Fruit fly (Drosophila melanogaster) Kc167 (cell line): Measurements from ENCODE around the gene Pax.

Source experiments
- Myc ChIP-seq: fragments of >200 bp; optimal IDR thresholded peaks from 2 replicates; lab custom pipeline; 2017; ENCODE audit warnings: missing external identifiers
- Sin3A ChIP-seq: fragments of >200 bp; optimal IDR thresholded peaks from 2 replicates; lab custom pipeline; 2018; ENCODE audit warnings: missing external identifiers
- h ChIP-seq: fragments of >200 bp; optimal IDR thresholded peaks from 3 replicates; lab custom pipeline; 2018; ENCODE audit warnings: missing external identifiers
- insv ChIP-seq: fragments of >200 bp; optimal IDR thresholded peaks from 3 replicates; lab custom pipeline; 2018; ENCODE audit warnings: missing external identifiers
- psq ChIP-seq: fragments of >200 bp; optimal IDR thresholded peaks from 2 replicates; lab custom pipeline; 2017; ENCODE audit warnings: missing external identifiers
- ttk ChIP-seq: sonication (Bioruptor generic); optimal IDR thresholded peaks from 2 replicates; lab custom pipeline; 2017; ENCODE audit warnings: missing external identifiers

The Pax gene

dm6 chr2L:19377129-19378083, 49.0 kb downstream of the Pax start:
- TF ChIP-seq Sin3A (lab: Kevin White, UChicago) (no peak), ttk (no peak), Myc (lab: Kevin White, UChicago) (no peak), psq (lab: Kevin White, UChicago) (no peak), h (no peak), insv (no peak)

dm6 chr2L:19376145-19376544, 50.3 kb downstream of the Pax start:
- TF ChIP-seq Myc (lab: Kevin White, UChicago) (no peak), h (no peak), psq (lab: Kevin White, UChicago) (no peak), insv (no peak), Sin3A (lab: Kevin White, UChicago) (no peak), ttk (no peak)

DNA sequence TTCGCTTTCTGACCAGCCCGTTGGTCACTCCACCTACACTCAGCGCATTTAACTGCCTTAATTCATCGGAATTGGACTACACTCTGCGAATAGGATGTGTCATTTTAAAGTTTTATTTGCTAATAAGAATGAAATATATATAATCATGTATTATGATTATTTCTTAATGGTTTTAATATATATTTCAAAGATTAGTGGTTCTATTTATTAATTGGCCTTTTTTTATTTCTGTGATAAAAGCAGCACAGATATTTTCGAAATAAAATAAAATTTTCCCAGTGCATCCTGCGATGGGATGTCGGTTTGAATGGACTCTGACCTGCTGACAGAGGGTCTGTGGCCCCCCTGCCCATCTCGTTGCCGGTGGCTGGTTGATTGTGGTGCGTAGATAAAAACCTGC, 52.6 kb downstream of the Pax start:
- TF ChIP-seq Myc (lab: Kevin White, UChicago) = no peak
- TF ChIP-seq Sin3A (lab: Kevin White, UChicago) = no peak
- no peak for TF ChIP-seq ttk
- TF ChIP-seq psq (lab: Kevin White, UChicago) = no peak
- no peak for TF ChIP-seq insv
- no peak for TF ChIP-seq h

DNA sequence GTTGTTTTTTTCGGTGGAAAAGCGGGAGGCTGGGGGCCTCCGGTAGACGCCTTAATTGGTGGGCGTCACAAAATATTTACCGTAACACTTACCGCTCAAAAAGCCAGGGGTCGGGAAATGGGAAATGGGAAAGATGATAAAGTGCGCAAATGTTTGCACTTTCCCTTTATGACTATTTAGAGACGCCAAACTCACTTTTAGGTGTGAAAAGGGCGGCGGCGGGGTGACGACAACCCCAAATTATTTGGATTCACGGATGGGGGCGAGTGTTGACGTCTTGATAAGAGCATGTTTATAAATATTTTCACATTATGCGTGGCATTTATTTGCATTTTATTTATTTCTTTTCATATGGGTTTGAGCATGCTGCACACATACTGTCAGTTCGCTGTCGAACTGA, 56.4 kb downstream of the Pax start, which contains the start of gene CG17349:
Gene CG17349, plus strand, starts transcription at position 400 of the 400 bp plus-strand sequence.
- TF ChIP-seq Myc (lab: Kevin White, UChicago) = no peak
- no peak for TF ChIP-seq ttk
- no peak for TF ChIP-seq Sin3A (lab: Kevin White, UChicago)
- no peak for TF ChIP-seq insv
- TF ChIP-seq h = no peak

dm6 chr2L:19366730-19367129, 59.7 kb downstream of the Pax start:
- TF ChIP-seq Myc (lab: Kevin White, UChicago) = no peak
- TF ChIP-seq h = no peak
- no peak for TF ChIP-seq psq (lab: Kevin White, UChicago)
- TF ChIP-seq insv = no peak
- no peak for TF ChIP-seq ttk
- no peak for TF ChIP-seq Sin3A (lab: Kevin White, UChicago)

DNA sequence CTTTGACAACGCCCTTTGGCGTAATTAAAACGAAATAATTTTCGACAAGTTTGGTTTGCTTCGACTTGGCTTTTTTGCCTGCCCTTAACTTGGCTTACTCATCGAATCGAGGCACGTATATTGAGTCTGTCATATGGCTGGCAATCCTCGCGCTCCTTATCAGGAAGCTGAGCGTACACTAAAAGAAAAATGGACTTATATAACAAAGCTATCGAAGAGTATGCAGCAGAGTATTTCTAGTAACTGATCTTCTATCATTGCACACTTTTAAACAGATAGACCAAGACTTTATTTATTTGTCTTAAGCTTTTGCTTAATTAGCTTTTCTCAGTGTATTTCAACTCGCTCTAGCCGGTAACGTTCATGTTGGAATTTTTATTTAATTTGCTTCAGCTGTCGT, 60.1 kb downstream of the Pax start:
- no peak for TF ChIP-seq psq (lab: Kevin White, UChicago)
- TF ChIP-seq Sin3A (lab: Kevin White, UChicago) = no peak
- no peak for TF ChIP-seq ttk
- TF ChIP-seq Myc (lab: Kevin White, UChicago) = no peak
- TF ChIP-seq h = no peak
- TF ChIP-seq insv = no peak

dm6 chr2L:19364622-19365021, 61.8 kb downstream of the Pax start:
- TF ChIP-seq ttk (no peak), Myc (lab: Kevin White, UChicago) (no peak), insv (no peak), h (no peak), Sin3A (lab: Kevin White, UChicago) (no peak), psq (lab: Kevin White, UChicago) (no peak)

- TF ChIP-seq Myc (lab: Kevin White, UChicago) (no peak), insv (no peak), Sin3A (lab: Kevin White, UChicago) (no peak), ttk (no peak), psq (lab: Kevin White, UChicago) (no peak), h (no peak)
Measured at dm6 chr2L:19364075-19364474, 62.3 kb downstream of the Pax start, which contains the start of gene CG13086. Gene CG13086 (plus strand): TSS chr2L:19364375.

- no peak for TF ChIP-seq h
- TF ChIP-seq psq (lab: Kevin White, UChicago) = no peak
- TF ChIP-seq ttk = no peak
- no peak for TF ChIP-seq Myc (lab: Kevin White, UChicago)
- no peak for TF ChIP-seq insv
- no peak for TF ChIP-seq Sin3A (lab: Kevin White, UChicago)
Measured at dm6 chr2L:19363530-19363929, 62.9 kb downstream of the Pax start.

dm6 chr2L:19362734-19363363, 63.5 kb downstream of the Pax start, which contains the start of gene dnt:
Gene dnt (minus strand): TSS chr2L:19363227.
- TF ChIP-seq Myc (lab: Kevin White, UChicago) = no peak
- peak; percentile 71 for TF ChIP-seq psq (lab: Kevin White, UChicago)

DNA sequence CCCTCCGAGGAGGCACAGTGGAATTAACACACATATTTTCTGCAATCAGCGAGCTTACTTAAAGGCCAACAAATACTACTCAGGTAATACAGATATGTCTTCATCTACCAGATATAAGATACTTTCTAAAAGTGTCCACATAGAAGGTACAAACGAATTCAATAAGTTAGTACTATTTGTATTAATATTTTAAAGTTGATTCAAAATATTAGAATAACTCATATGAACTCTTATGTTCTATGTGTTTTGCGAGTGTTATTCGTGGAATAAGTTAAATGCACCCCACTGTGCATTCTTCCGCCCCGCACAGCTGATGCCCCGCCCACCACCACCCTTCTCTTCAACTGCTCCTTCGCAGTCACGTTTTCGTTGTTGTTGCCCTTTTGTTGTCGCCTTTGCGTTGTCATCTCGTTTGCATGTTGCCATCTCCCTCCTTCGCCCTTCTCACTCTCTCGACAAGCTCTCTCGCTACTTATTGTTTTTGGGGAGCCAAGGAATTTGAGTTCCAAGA, 64.7 kb downstream of the Pax start:
- peak; percentile 80 for TF ChIP-seq psq (lab: Kevin White, UChicago)
- no peak for TF ChIP-seq Myc (lab: Kevin White, UChicago)
- no peak for TF ChIP-seq Sin3A (lab: Kevin White, UChicago)

DNA sequence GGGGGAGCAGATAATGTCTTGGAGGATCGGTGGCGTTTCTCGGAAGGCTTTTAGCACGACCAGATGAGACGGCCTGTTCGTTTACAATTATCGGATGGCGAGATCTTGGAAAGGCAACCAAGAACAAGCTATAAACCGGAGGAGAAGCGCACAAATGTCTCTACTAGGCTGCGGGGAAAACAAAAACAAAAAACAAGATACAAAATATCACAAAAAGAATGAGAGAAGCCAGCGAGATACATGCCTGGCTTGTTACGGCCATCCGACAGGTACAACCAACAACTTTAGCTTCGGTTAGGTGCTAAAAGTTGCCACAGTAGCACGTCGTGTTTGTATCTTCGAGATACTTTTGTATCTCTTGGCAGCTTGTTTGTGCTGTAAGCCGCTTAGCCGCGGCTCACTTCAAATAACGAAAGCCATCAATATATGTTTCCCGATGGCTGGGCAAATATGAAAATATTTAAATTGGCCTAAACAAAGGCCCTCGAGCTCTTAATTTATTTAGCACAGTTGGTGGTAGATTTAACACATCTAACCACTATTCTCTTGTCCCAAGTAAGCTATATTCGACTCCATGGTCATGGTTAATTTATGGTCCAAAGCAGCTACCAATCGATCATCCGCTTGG, 66.5 kb downstream of the Pax start:
- TF ChIP-seq Myc (lab: Kevin White, UChicago) = no peak
